Worm (Caenorhabditis elegans): ENCODE results near the gene F11E6.4.

DNA sequence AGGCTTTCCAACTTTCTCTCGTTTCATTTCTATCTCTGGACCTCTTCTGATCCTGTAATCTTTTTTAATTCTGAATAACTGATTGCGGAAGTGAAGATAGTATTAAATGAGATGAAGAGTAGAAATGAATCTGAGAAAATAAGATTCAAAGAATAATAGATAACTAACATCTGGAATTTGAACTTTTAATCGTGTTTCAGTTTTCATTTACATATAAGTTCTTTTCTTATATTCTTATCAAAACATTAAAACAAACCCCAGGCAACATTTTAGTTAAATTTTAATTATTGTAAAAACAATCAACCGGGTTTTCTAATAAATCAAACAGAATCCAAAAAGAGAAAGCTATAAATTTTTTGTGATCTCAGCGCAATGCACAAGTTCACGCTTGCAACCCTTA is 17.0 kb downstream of the F11E6.4 start:
- no peak for TF ChIP-seq nhr-25 (tag; optimal IDR thresholded peaks at IDR 0.05; ENCODE audit: borderline replicate concordance, insufficient read depth)
- no peak for TF ChIP-seq egl-27 (tag; optimal IDR thresholded peaks at IDR 0.05)
- TF ChIP-seq jun-1 (tag; optimal IDR thresholded peaks at IDR 0.05): no peak
- TF ChIP-seq zip-11 (GFP tag; IDR thresholded peaks at IDR 0.05): no peak
- no peak for TF ChIP-seq spr-1 (tag; optimal IDR thresholded peaks at IDR 0.05)
- TF ChIP-seq egl-43 (GFP tag; IDR thresholded peaks at IDR 0.05): no peak
- no peak for TF ChIP-seq F49E8.2 (tag; optimal IDR thresholded peaks at IDR 0.05; ENCODE audit: borderline replicate concordance)
- no peak for TF ChIP-seq fkh-10 (GFP tag; optimal IDR thresholded peaks at IDR 0.05)

All from whole organism, L4 larva.